Fruit fly (Drosophila melanogaster) whole organism, prepupa: ENCODE results near the gene Golgin84.

Experiments
- CG10631 ChIP-seq: fragments of 200-800 bp; sonication (Bioruptor generic); optimal IDR thresholded peaks from 2 replicates; lab custom pipeline; 2016; ENCODE audit warnings: missing biosample characterization, missing genetic modification characterization
- CG10669 ChIP-seq: fragments of 200-800 bp; sonication (Bioruptor generic); optimal IDR thresholded peaks from 3 replicates; lab custom pipeline; 2018; ENCODE audit warnings: missing biosample characterization, mild to moderate bottlenecking, missing genetic modification characterization, moderate library complexity
- CG11294 ChIP-seq: fragments of 200-800 bp; sonication (Bioruptor generic); IDR thresholded peaks from 2 replicates; pipeline ENCODE4 v1.3.6; 2022; ENCODE audit warnings: missing biosample characterization, missing genetic modification characterization
- CG15336 ChIP-seq: fragments of 200-800 bp; sonication (Bioruptor generic); IDR thresholded peaks from 2 replicates; pipeline ENCODE4 v1.3.6; 2022; ENCODE audit warnings: missing biosample characterization, missing genetic modification characterization
- CG1621 ChIP-seq: fragments of 200-800 bp; sonication (Bioruptor generic); optimal IDR thresholded peaks from 3 replicates; lab custom pipeline; 2018; ENCODE audit warnings: missing biosample characterization, mild to moderate bottlenecking, missing genetic modification characterization
- CG16779 ChIP-seq: fragments of 200-800 bp; sonication (Bioruptor generic); optimal IDR thresholded peaks from 3 replicates; lab custom pipeline; 2017; ENCODE audit warnings: missing biosample characterization, mild to moderate bottlenecking, missing genetic modification characterization
- CG31627 ChIP-seq: fragments of 200-800 bp; sonication (Bioruptor generic); optimal IDR thresholded peaks from 3 replicates; lab custom pipeline; 2016; ENCODE audit warnings: missing biosample characterization, missing genetic modification characterization
- CG32006 ChIP-seq: fragments of 200-800 bp; sonication (Bioruptor generic); optimal IDR thresholded peaks from 3 replicates; lab custom pipeline; 2017; ENCODE audit warnings: missing biosample characterization, mild to moderate bottlenecking, missing genetic modification characterization
- CG34406 ChIP-seq: fragments of 200-800 bp; sonication (Bioruptor generic); optimal IDR thresholded peaks from 3 replicates; lab custom pipeline; 2016; ENCODE audit warnings: missing biosample characterization, missing genetic modification characterization
- CG6163 ChIP-seq: fragments of 200-800 bp; sonication (Bioruptor generic); IDR thresholded peaks from 3 replicates; pipeline ENCODE4 v1.3.6; 2022; ENCODE audit warnings: missing biosample characterization, missing genetic modification characterization
- CG6792 ChIP-seq: fragments of 200-800 bp; sonication (Bioruptor generic); optimal IDR thresholded peaks from 3 replicates; lab custom pipeline; 2016; ENCODE audit warnings: missing biosample characterization, missing genetic modification characterization
- CG6808 ChIP-seq: fragments of 200-800 bp; sonication (Bioruptor generic); optimal IDR thresholded peaks from 3 replicates; lab custom pipeline; 2017; ENCODE audit warnings: missing biosample characterization, missing genetic modification characterization, mild to moderate bottlenecking, moderate library complexity, missing genetic modification reagents
- CG6854 ChIP-seq: fragments of 200-800 bp; sonication (Bioruptor generic); optimal IDR thresholded peaks from 2 replicates; lab custom pipeline; 2017; ENCODE audit warnings: missing biosample characterization, mild to moderate bottlenecking, missing genetic modification characterization
- CG7368 ChIP-seq: fragments of 200-800 bp; sonication (Bioruptor generic); optimal IDR thresholded peaks from 3 replicates; lab custom pipeline; 2016; ENCODE audit warnings: missing biosample characterization, missing genetic modification characterization
- CG8319 ChIP-seq: fragments of 200-800 bp; sonication (Bioruptor generic); optimal IDR thresholded peaks from 3 replicates; lab custom pipeline; 2016; ENCODE audit warnings: missing biosample characterization, missing genetic modification characterization
- CG8632 ChIP-seq: fragments of 200-800 bp; sonication (Bioruptor generic); optimal IDR thresholded peaks from 3 replicates; lab custom pipeline; 2016; ENCODE audit warnings: missing biosample characterization, missing genetic modification characterization
- Eip75B ChIP-seq: fragments of 200-800 bp; sonication (Bioruptor generic); optimal IDR thresholded peaks from 3 replicates; lab custom pipeline; 2016; ENCODE audit warnings: missing biosample characterization, missing genetic modification characterization
- Eip78C ChIP-seq: fragments of 200-800 bp; sonication (Bioruptor generic); peaks from one replicate; lab custom pipeline; 2016; ENCODE audit warnings: missing biosample characterization, missing genetic modification characterization
- Ets96B ChIP-seq: fragments of 200-800 bp; optimal IDR thresholded peaks from 2 replicates; lab custom pipeline; 2019; ENCODE audit warnings: missing biosample characterization, mild to moderate bottlenecking, missing genetic modification characterization, moderate library complexity
- Gug ChIP-seq: fragments of 200-800 bp; sonication (Bioruptor generic); IDR thresholded peaks from 2 replicates; pipeline ENCODE4 v1.3.6; 2022; ENCODE audit warnings: missing biosample characterization, missing genetic modification characterization
- Hr39 ChIP-seq: fragments of 200-800 bp; sonication (Bioruptor generic); optimal IDR thresholded peaks from 2 replicates; lab custom pipeline; 2016; ENCODE audit warnings: missing biosample characterization, missing genetic modification characterization
- Hr4 ChIP-seq: fragments of 200-800 bp; sonication (Bioruptor generic); optimal IDR thresholded peaks from 3 replicates; lab custom pipeline; 2016; ENCODE audit warnings: missing biosample characterization, missing genetic modification characterization
- Met ChIP-seq: fragments of 200-800 bp; sonication (Bioruptor generic); optimal IDR thresholded peaks from 3 replicates; lab custom pipeline; 2016; ENCODE audit warnings: missing biosample characterization, missing genetic modification characterization
- OdsH ChIP-seq: fragments of 200-800 bp; sonication (Bioruptor generic); optimal IDR thresholded peaks from 3 replicates; lab custom pipeline; 2016; ENCODE audit warnings: missing biosample characterization, missing genetic modification characterization
- Smox ChIP-seq: fragments of 200-800 bp; sonication (Bioruptor generic); optimal IDR thresholded peaks from 3 replicates; lab custom pipeline; 2016; ENCODE audit warnings: missing biosample characterization, missing genetic modification characterization
- Sox102F ChIP-seq: fragments of 200-800 bp; sonication (Bioruptor generic); optimal IDR thresholded peaks from 2 replicates; lab custom pipeline; 2016; ENCODE audit warnings: missing biosample characterization, mild to moderate bottlenecking, missing genetic modification characterization
- cyc ChIP-seq: fragments of 200-800 bp; sonication (Bioruptor generic); optimal IDR thresholded peaks from 3 replicates; lab custom pipeline; 2016; ENCODE audit warnings: missing biosample characterization, missing genetic modification characterization
- dac ChIP-seq: fragments of 200-800 bp; sonication (Bioruptor generic); optimal IDR thresholded peaks from 2 replicates; lab custom pipeline; 2017; ENCODE audit warnings: missing biosample characterization, mild to moderate bottlenecking, missing genetic modification characterization
- eg ChIP-seq: fragments of 200-800 bp; sonication (Bioruptor generic); IDR thresholded peaks from 3 replicates; pipeline ENCODE4 v1.3.6; 2022; ENCODE audit warnings: missing biosample characterization, missing genetic modification characterization
- esn ChIP-seq: fragments of 200-800 bp; sonication (Bioruptor generic); optimal IDR thresholded peaks from 2 replicates; lab custom pipeline; 2016; ENCODE audit warnings: missing biosample characterization, mild to moderate bottlenecking, missing genetic modification characterization, moderate library complexity
- fd59A ChIP-seq: fragments of 200-800 bp; sonication (Bioruptor generic); optimal IDR thresholded peaks from 2 replicates; lab custom pipeline; 2017; ENCODE audit warnings: missing biosample characterization, mild to moderate bottlenecking, missing genetic modification characterization, missing genetic modification reagents
- fd85E ChIP-seq: fragments of 200-800 bp; sonication (Bioruptor generic); optimal IDR thresholded peaks from 3 replicates; lab custom pipeline; 2016; ENCODE audit warnings: missing biosample characterization, missing genetic modification characterization
- fkh ChIP-seq: fragments of 200-800 bp; sonication (Bioruptor generic); optimal IDR thresholded peaks from 3 replicates; lab custom pipeline; 2017; ENCODE audit warnings: missing biosample characterization, mild to moderate bottlenecking, missing genetic modification characterization, moderate library complexity
- lz ChIP-seq: fragments of 200-800 bp; sonication (Bioruptor generic); optimal IDR thresholded peaks from 3 replicates; lab custom pipeline; 2016; ENCODE audit warnings: missing biosample characterization, missing genetic modification characterization
- pdm3 ChIP-seq: fragments of 200-800 bp; sonication (Bioruptor generic); optimal IDR thresholded peaks from 3 replicates; lab custom pipeline; 2016; ENCODE audit warnings: missing biosample characterization, missing genetic modification characterization
- salr ChIP-seq, 2 experiments: fragments of 200-800 bp; sonication (Bioruptor generic); optimal IDR thresholded peaks; 3 replicates each; lab custom pipeline; 2016 to 2018; ENCODE audit warnings: missing biosample characterization in 2 of 2, missing genetic modification characterization in 2 of 2, mild to moderate bottlenecking in 1 of 2
- ss ChIP-seq, 2 experiments: fragments of 200-800 bp; sonication (Bioruptor generic); optimal IDR thresholded peaks; 2 replicates in 1 of 2; 3 replicates in 1 of 2; lab custom pipeline; 2017 to 2018; ENCODE audit warnings: mild to moderate bottlenecking in 2 of 2, missing biosample characterization in 2 of 2, missing genetic modification characterization in 2 of 2, moderate library complexity in 1 of 2
- svp ChIP-seq: fragments of 200-800 bp; sonication (Bioruptor generic); peaks from one replicate; lab custom pipeline; 2016; ENCODE audit warnings: missing biosample characterization, missing genetic modification characterization
- vri ChIP-seq: fragments of 200-800 bp; sonication (Bioruptor generic); optimal IDR thresholded peaks from 3 replicates; lab custom pipeline; 2016; ENCODE audit warnings: missing biosample characterization, mild to moderate bottlenecking, missing genetic modification characterization

Gene Golgin84

dm6 chr3R:24341251-24341650 lies 16.5 kb downstream of the Golgin84 start, which contains the start of gene Ms:
Ms (plus strand) TSS chr3R:24341551.
- TF ChIP-seq Hr4 (GFP tag; lab: Kevin White, UChicago), result no peak
- TF ChIP-seq ss (GFP tag; optimal IDR thresholded peaks at IDR 0.05; lab: Kevin White, UChicago), result no peak
- TF ChIP-seq CG6792, result no peak
- TF ChIP-seq Sox102F (GFP tag; lab: Kevin White, UChicago), result no peak
- no peak for TF ChIP-seq CG11294 (GFP tag; lab: Robert Waterston, UW)
- no peak for TF ChIP-seq svp (GFP tag; lab: Kevin White, UChicago)
- no peak for TF ChIP-seq CG10631 (GFP tag; lab: Kevin White, UChicago)
- no peak for TF ChIP-seq CG10669
- no peak for TF ChIP-seq OdsH (GFP tag; lab: Kevin White, UChicago)

dm6 chr3R:24336622-24337021 lies 21.1 kb downstream of the Golgin84 start, which contains the start of gene CG6432:
CG6432 (plus strand) TSS chr3R:24336922.
- no peak for TF ChIP-seq CG6808 (GFP tag; lab: Kevin White, UChicago)
- no peak for TF ChIP-seq CG6163
- TF ChIP-seq CG7368 (GFP tag; lab: Kevin White, UChicago), result no peak
- TF ChIP-seq fd59A (GFP tag; lab: Kevin White, UChicago), result no peak
- TF ChIP-seq, all 60 proteins: peak for 0

- no peak for TF ChIP-seq fd85E (GFP tag; lab: Kevin White, UChicago)
- TF ChIP-seq CG6854 (GFP tag; lab: Kevin White, UChicago), result no peak
- TF ChIP-seq CG32006 (GFP tag; lab: Kevin White, UChicago), result no peak
- TF ChIP-seq eg, result 0 out of 3 replicates have a peak, but pooled peaks have one; percentile 12
- TF ChIP-seq Hr39, result no peak
- TF ChIP-seq pdm3 (GFP tag; lab: Kevin White, UChicago), result no peak
- TF ChIP-seq CG1621 (tag; lab: Kevin White, UChicago), result peak; percentile 93
- TF ChIP-seq Sox102F (GFP tag; lab: Kevin White, UChicago), result no peak
Measured at dm6 chr3R:24333182-24333808, 24.4 kb downstream of the Golgin84 start, which contains the start of the genes Rrp5 and Dis3. Rrp5 (minus strand) TSS chr3R:24333316. Dis3 (plus strand) TSS chr3R:24333433.

dm6 chr3R:24320342-24320711 lies 37.4 kb downstream of the Golgin84 start:
- TF ChIP-seq Eip78C (no peak), CG6163 (0 out of 3 replicates have a peak, but pooled peaks have one; percentile 17), CG15336 (GFP tag; lab: Robert Waterston, UW) (0 out of 2 replicates have a peak, but pooled peaks have one; percentile 30)

- TF ChIP-seq Smox (no peak), CG11294 (GFP tag; lab: Robert Waterston, UW) (no peak), CG8319 (GFP tag; lab: Kevin White, UChicago) (no peak), fkh (GFP tag; lab: Kevin White, UChicago) (no peak), Met (no peak), Eip75B (GFP tag; lab: Kevin White, UChicago) (no peak), CG6854 (GFP tag; lab: Kevin White, UChicago) (peak; percentile 7), eg (0 out of 3 replicates have a peak, but pooled peaks have one; percentile 34), CG34406 (no peak), cyc (no peak), CG8632 (no peak), vri (peak; percentile 87), Hr4 (GFP tag; lab: Kevin White, UChicago) (no peak), pdm3 (GFP tag; lab: Kevin White, UChicago) (no peak), Sox102F (GFP tag; lab: Kevin White, UChicago) (no peak), dac (GFP tag; lab: Kevin White, UChicago) (no peak), Ets96B (tag; lab: Kevin White, UChicago) (no peak), Gug (GFP tag; lab: Robert Waterston, UW) (no peak), lz (GFP tag; lab: Kevin White, UChicago) (no peak), esn (GFP tag; lab: Kevin White, UChicago) (no peak), CG16779 (tag; lab: Kevin White, UChicago) (no peak), fd59A (GFP tag; lab: Kevin White, UChicago) (no peak), CG10631 (GFP tag; lab: Kevin White, UChicago) (no peak), CG31627 (no peak), salr (GFP tag; optimal IDR thresholded peaks at IDR 0.05; lab: Kevin White, UChicago) (no peak), CG10669 (no peak), CG15336 (GFP tag; lab: Robert Waterston, UW) (no peak), CG6808 (GFP tag; lab: Kevin White, UChicago) (no peak), CG6163 (peak; percentile 31; the same call in 1 of the 3 replicates)
Measured at dm6 chr3R:24319632-24320341, 38.0 kb downstream of the Golgin84 start.
